Fruit fly (Drosophila melanogaster) whole organism, embryonic: ENCODE data around the gene CG2691.

Experiments used
- CG1024 ChIP-seq: fragments of 200-800 bp; sonication (Bioruptor generic); IDR thresholded peaks from 2 replicates; pipeline ENCODE4 v1.3.6; 2022; ENCODE audit warnings: missing biosample characterization, missing genetic modification characterization
- CG12942 ChIP-seq: fragments of 200-800 bp; sonication (Bioruptor generic); optimal IDR thresholded peaks from 3 replicates; lab custom pipeline; 2016; ENCODE audit warnings: missing biosample characterization, missing genetic modification characterization
- CG14441 ChIP-seq: fragments of 200-800 bp; sonication (Bioruptor generic); IDR thresholded peaks from 2 replicates; pipeline ENCODE4 v1.3.6; 2022; ENCODE audit warnings: missing biosample characterization, missing genetic modification characterization
- CG1602 ChIP-seq: fragments of 200-800 bp; sonication (Bioruptor generic); optimal IDR thresholded peaks from 3 replicates; lab custom pipeline; 2016; ENCODE audit warnings: missing biosample characterization, missing genetic modification characterization
- CG16815 ChIP-seq: fragments of 200-800 bp; sonication (Bioruptor generic); optimal IDR thresholded peaks from 3 replicates; lab custom pipeline; 2017; ENCODE audit warnings: missing biosample characterization, mild to moderate bottlenecking, missing genetic modification characterization
- CG17568 ChIP-seq: fragments of 200-800 bp; sonication (Bioruptor generic); optimal IDR thresholded peaks from 2 replicates; lab custom pipeline; 2018; ENCODE audit warnings: missing biosample characterization, mild to moderate bottlenecking, missing genetic modification characterization, moderate library complexity
- CG17802 ChIP-seq: fragments of 200-800 bp; sonication (Bioruptor generic); optimal IDR thresholded peaks from 2 replicates; lab custom pipeline; 2018; ENCODE audit warnings: missing biosample characterization, mild to moderate bottlenecking, missing genetic modification characterization, moderate library complexity
- CG1792 ChIP-seq: fragments of 200-800 bp; sonication (Bioruptor generic); optimal IDR thresholded peaks from 2 replicates; lab custom pipeline; 2016; ENCODE audit warnings: missing biosample characterization, missing genetic modification characterization
- CG31365 ChIP-seq: fragments of 200-800 bp; sonication (Bioruptor generic); optimal IDR thresholded peaks from 2 replicates; lab custom pipeline; 2018; ENCODE audit warnings: missing biosample characterization, mild to moderate bottlenecking, missing genetic modification characterization
- CG33557 ChIP-seq: fragments of 200-800 bp; sonication (Bioruptor generic); optimal IDR thresholded peaks from 2 replicates; lab custom pipeline; 2019; ENCODE audit warnings: missing biosample characterization, mild to moderate bottlenecking, missing genetic modification characterization, moderate library complexity
- CG34376 ChIP-seq: fragments of 200-800 bp; sonication (Bioruptor generic); optimal IDR thresholded peaks from 2 replicates; lab custom pipeline; 2018; ENCODE audit warnings: missing biosample characterization, mild to moderate bottlenecking, missing genetic modification characterization
- CG3726 ChIP-seq: fragments of 200-800 bp; sonication (Bioruptor generic); IDR thresholded peaks from 3 replicates; pipeline ENCODE4, ENCODE4 v1.3.6; 2022; ENCODE audit warnings: missing biosample characterization, missing genetic modification characterization
- CG3847 ChIP-seq: fragments of 200-800 bp; sonication (Bioruptor generic); IDR thresholded peaks from 2 replicates; pipeline ENCODE4 v1.3.6; 2022; ENCODE audit warnings: missing biosample characterization, missing genetic modification characterization
- CG4424 ChIP-seq: fragments of 200-800 bp; sonication (Bioruptor generic); optimal IDR thresholded peaks from 3 replicates; lab custom pipeline; 2016; ENCODE audit warnings: missing biosample characterization, missing genetic modification characterization
- CG4820 ChIP-seq: fragments of 200-800 bp; sonication (Bioruptor generic); optimal IDR thresholded peaks from 3 replicates; lab custom pipeline; 2016; ENCODE audit warnings: missing biosample characterization, missing genetic modification characterization
- CG5180 ChIP-seq: fragments of 200-800 bp; sonication (Bioruptor generic); optimal IDR thresholded peaks from 3 replicates; lab custom pipeline; 2017; ENCODE audit warnings: missing biosample characterization, missing genetic modification characterization, mild to moderate bottlenecking, moderate library complexity, missing genetic modification reagents
- CG7372 ChIP-seq: fragments of 200-800 bp; sonication (Bioruptor generic); IDR thresholded peaks from 2 replicates; pipeline ENCODE4 v1.3.6; 2022; ENCODE audit warnings: missing biosample characterization, missing genetic modification characterization
- CG7745 ChIP-seq: fragments of 200-800 bp; sonication (Bioruptor generic); optimal IDR thresholded peaks from 2 replicates; lab custom pipeline; 2018; ENCODE audit warnings: missing biosample characterization, mild to moderate bottlenecking, missing genetic modification characterization, moderate library complexity
- CG9609 ChIP-seq: fragments of 200-800 bp; sonication (Bioruptor generic); optimal IDR thresholded peaks from 3 replicates; lab custom pipeline; 2016; ENCODE audit warnings: missing biosample characterization, missing genetic modification characterization
- CrebB ChIP-seq: fragments of 200-800 bp; sonication (Bioruptor generic); optimal IDR thresholded peaks from 3 replicates; lab custom pipeline; 2018; ENCODE audit warnings: missing biosample characterization, mild to moderate bottlenecking, missing genetic modification characterization
- D ChIP-seq, 2 experiments: fragments of 200-800 bp in 1 of 2; fragments of >200 bp in 1 of 2; sonication (Bioruptor generic) in 1 of 2; optimal IDR thresholded peaks; 2 replicates in 1 of 2; 3 replicates in 1 of 2; lab custom pipeline; 2017; ENCODE audit warnings: mild to moderate bottlenecking in 1 of 2, missing biosample characterization in 1 of 2, missing genetic modification characterization in 1 of 2, missing genetic modification reagents in 1 of 2
- Dfd ChIP-seq, 2 experiments: fragments of >200 bp; optimal IDR thresholded peaks; 2 replicates each; lab custom pipeline; 2017; ENCODE audit warnings: missing biosample characterization in 2 of 2, missing genetic modification characterization in 2 of 2
- Dip2 ChIP-seq: fragments of 200-800 bp; sonication (Bioruptor generic); IDR thresholded peaks from 2 replicates; pipeline ENCODE4 v1.3.6; 2022; ENCODE audit warnings: missing biosample characterization, missing genetic modification characterization
- Dref ChIP-seq: fragments of 200-800 bp; sonication (Bioruptor generic); IDR thresholded peaks from 2 replicates; pipeline ENCODE4 v1.3.6; 2022; ENCODE audit warnings: missing biosample characterization, missing genetic modification characterization
- Fer1 ChIP-seq: fragments of 200-800 bp; sonication (Bioruptor generic); optimal IDR thresholded peaks from 2 replicates; lab custom pipeline; 2017; ENCODE audit warnings: missing biosample characterization, mild to moderate bottlenecking, missing genetic modification characterization
- HLH4C ChIP-seq: fragments of 200-800 bp; sonication (Bioruptor generic); IDR thresholded peaks from 3 replicates; pipeline ENCODE4 v1.3.6; 2022; ENCODE audit warnings: missing biosample characterization, missing genetic modification characterization; ENCODE audit not compliant: partially characterized antibody
- NFAT ChIP-seq: fragments of 200-800 bp; sonication (Bioruptor generic); IDR thresholded peaks from 2 replicates; pipeline ENCODE4 v1.3.6; 2022; ENCODE audit warnings: missing biosample characterization, missing genetic modification characterization
- Nf-YA ChIP-seq: fragments of 200-800 bp; sonication (Bioruptor generic); IDR thresholded peaks from 2 replicates; pipeline ENCODE4 v1.3.6; 2022; ENCODE audit warnings: missing biosample characterization, missing genetic modification characterization
- NfI ChIP-seq: fragments of 200-800 bp; sonication (Bioruptor generic); optimal IDR thresholded peaks from 3 replicates; lab custom pipeline; 2018; ENCODE audit warnings: missing biosample characterization, mild to moderate bottlenecking, missing genetic modification characterization, moderate library complexity
- Tbp ChIP-seq: fragments of >200 bp; optimal IDR thresholded peaks from 2 replicates; lab custom pipeline; 2018; ENCODE audit warnings: missing biosample characterization, missing genetic modification characterization
- ap ChIP-seq: fragments of 200-800 bp; sonication (Bioruptor generic); IDR thresholded peaks from 2 replicates; pipeline ENCODE4 v1.3.6; 2022; ENCODE audit warnings: missing biosample characterization, missing genetic modification characterization
- ash1 ChIP-seq: fragments of 200-800 bp; sonication (Bioruptor generic); optimal IDR thresholded peaks from 2 replicates; lab custom pipeline; 2018; ENCODE audit warnings: missing biosample characterization, mild to moderate bottlenecking, missing genetic modification characterization
- crol ChIP-seq: fragments of 200-800 bp; sonication (Bioruptor generic); IDR thresholded peaks from 2 replicates; pipeline ENCODE4 v1.3.6; 2022; ENCODE audit warnings: missing biosample characterization, missing genetic modification characterization
- fd102C ChIP-seq: fragments of 200-800 bp; sonication (Bioruptor generic); optimal IDR thresholded peaks from 2 replicates; lab custom pipeline; 2018; ENCODE audit warnings: missing biosample characterization, mild to moderate bottlenecking, missing genetic modification characterization, moderate library complexity
- hkb ChIP-seq, 2 experiments: fragments of 200-800 bp in 1 of 2; fragments of >200 bp in 1 of 2; sonication (Bioruptor generic) in 1 of 2; IDR thresholded peaks in 1 of 2; optimal IDR thresholded peaks in 1 of 2; 2 replicates each; pipeline versions ENCODE4 v1.3.6 to Lab custom; 2017 to 2022; ENCODE audit warnings: missing biosample characterization in 1 of 2, missing genetic modification characterization in 1 of 2
- mam ChIP-seq: fragments of 200-800 bp; sonication (Bioruptor generic); optimal IDR thresholded peaks from 3 replicates; lab custom pipeline; 2016; ENCODE audit warnings: missing biosample characterization, missing genetic modification characterization
- nmo ChIP-seq: fragments of 200-800 bp; sonication (Bioruptor generic); optimal IDR thresholded peaks from 2 replicates; lab custom pipeline; 2018; ENCODE audit warnings: missing biosample characterization, mild to moderate bottlenecking, missing genetic modification characterization, moderate library complexity
- pb ChIP-seq: fragments of 200-800 bp; sonication (Bioruptor generic); optimal IDR thresholded peaks from 3 replicates; lab custom pipeline; 2016; ENCODE audit warnings: missing biosample characterization, missing genetic modification characterization
- phol ChIP-seq: fragments of 200-800 bp; sonication (Bioruptor generic); optimal IDR thresholded peaks from 3 replicates; lab custom pipeline; 2018; ENCODE audit warnings: missing biosample characterization, mild to moderate bottlenecking, missing genetic modification characterization, moderate library complexity
- pzg ChIP-seq: fragments of 200-800 bp; sonication (Bioruptor generic); optimal IDR thresholded peaks from 3 replicates; lab custom pipeline; 2018; ENCODE audit warnings: missing biosample characterization, mild to moderate bottlenecking, missing genetic modification characterization, moderate library complexity
- ranshi ChIP-seq: fragments of 200-800 bp; sonication (Bioruptor generic); IDR thresholded peaks from 2 replicates; pipeline ENCODE4 v1.3.6; 2022; ENCODE audit warnings: missing biosample characterization, missing genetic modification characterization
- shn ChIP-seq: fragments of 200-800 bp; sonication (Bioruptor generic); optimal IDR thresholded peaks from 3 replicates; lab custom pipeline; 2016; ENCODE audit warnings: missing biosample characterization, missing genetic modification characterization
- slbo ChIP-seq: fragments of 200-800 bp; sonication (Bioruptor generic); IDR thresholded peaks from 2 replicates; pipeline ENCODE4 v1.3.6; 2022; ENCODE audit warnings: missing biosample characterization, missing genetic modification characterization
- twi ChIP-seq: fragments of 200-800 bp; optimal IDR thresholded peaks from 2 replicates; lab custom pipeline; 2019; ENCODE audit warnings: missing biosample characterization, mild to moderate bottlenecking, missing genetic modification characterization, moderate library complexity
- unc-4 ChIP-seq: fragments of 200-800 bp; sonication (Bioruptor generic); IDR thresholded peaks from 2 replicates; pipeline ENCODE4 v1.3.6; 2022; ENCODE audit warnings: missing biosample characterization, missing genetic modification characterization; ENCODE audit not compliant: partially characterized antibody
- unpg ChIP-seq: fragments of 200-800 bp; sonication (Bioruptor generic); optimal IDR thresholded peaks from 3 replicates; lab custom pipeline; 2018; ENCODE audit warnings: missing biosample characterization, mild to moderate bottlenecking, missing genetic modification characterization, moderate library complexity
- usp ChIP-seq: fragments of >200 bp; optimal IDR thresholded peaks from 2 replicates; lab custom pipeline; 2017; ENCODE audit warnings: missing biosample characterization, missing genetic modification characterization
- yki ChIP-seq: fragments of >200 bp; optimal IDR thresholded peaks from 3 replicates; lab custom pipeline; 2018
- zfh2 ChIP-seq: fragments of 200-800 bp; sonication (Bioruptor generic); optimal IDR thresholded peaks from 2 replicates; lab custom pipeline; 2016; ENCODE audit warnings: missing biosample characterization, missing genetic modification characterization

CG2691 gene

DNA sequence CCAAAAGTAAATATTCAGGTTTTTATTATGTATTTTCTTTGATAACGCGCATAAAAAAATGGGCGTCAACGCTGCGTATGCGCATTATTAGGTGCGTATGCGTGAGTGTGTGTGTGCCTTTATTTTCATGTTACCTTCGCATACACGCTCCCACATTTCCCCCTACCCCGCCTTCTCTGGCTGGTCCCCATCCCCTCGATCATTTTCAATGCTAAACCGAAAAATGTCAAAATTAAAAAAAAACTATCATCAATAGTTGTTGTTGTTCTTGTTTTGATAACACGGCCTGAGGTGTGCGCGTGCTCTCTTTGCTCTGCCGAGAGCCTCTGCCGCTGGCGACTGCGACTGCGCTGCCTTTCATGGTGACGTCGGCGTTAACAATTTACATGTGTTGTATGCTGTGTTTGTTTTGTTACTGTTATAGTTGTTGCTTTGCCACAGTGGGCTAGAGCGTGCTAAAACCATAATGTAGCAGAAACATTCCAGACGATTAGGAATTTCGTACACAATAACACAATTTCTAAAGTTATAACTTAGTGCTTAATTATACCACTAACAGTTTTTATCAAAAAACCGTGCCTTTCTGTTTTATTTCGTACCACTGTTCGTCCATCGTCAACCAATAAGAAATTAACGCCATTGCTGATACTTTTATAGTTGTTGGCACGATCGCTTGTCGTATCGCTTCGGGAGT is 15.9 kb upstream of the CG2691 start (continued):
- peak; percentile 99 for TF ChIP-seq nmo (GFP tag; lab: Kevin White, UChicago)
- peak; percentile 93 for TF ChIP-seq CG5180 (GFP tag; lab: Kevin White, UChicago)
- 0 out of 2 replicates have a peak, but pooled peaks have one; percentile 35 for TF ChIP-seq unc-4 (GFP tag; lab: Robert Waterston, UW)
- TF ChIP-seq slbo, result peak; percentile 99
- peak; percentile 96 for TF ChIP-seq twi
- peak; percentile 86 for TF ChIP-seq CG33557 (GFP tag; lab: Kevin White, UChicago)
- TF ChIP-seq D (optimal IDR thresholded peaks at IDR 0.05; lab: Kevin White, UChicago), result no peak
- peak; percentile 99 for TF ChIP-seq D (GFP tag; optimal IDR thresholded peaks at IDR 0.05; lab: Kevin White, UChicago)
- peak; percentile 98 for TF ChIP-seq zfh2 (GFP tag; lab: Kevin White, UChicago)
- peak; percentile 98 for TF ChIP-seq mam (GFP tag; lab: Kevin White, UChicago)
- peak; percentile 99 for TF ChIP-seq CG14441 (GFP tag; lab: Robert Waterston, UW)
- peak; percentile 74 for TF ChIP-seq CG7745 (tag; lab: Kevin White, UChicago)
- TF ChIP-seq HLH4C (GFP tag; lab: Robert Waterston, UW), result peak; percentile 66
- peak; percentile 98 for TF ChIP-seq CG1792 (GFP tag; lab: Kevin White, UChicago)
- TF ChIP-seq pzg (GFP tag; lab: Kevin White, UChicago), result peak; percentile 37
- peak; percentile 99 for TF ChIP-seq ranshi (GFP tag; lab: Robert Waterston, UW)
- peak; percentile 76 for TF ChIP-seq fd102C (GFP tag; lab: Kevin White, UChicago)
- TF ChIP-seq Nf-YA (GFP tag; lab: Robert Waterston, UW), result peak; percentile 98
- TF ChIP-seq CrebB (tag; lab: Kevin White, UChicago), result peak; percentile 99
- no peak for TF ChIP-seq hkb (optimal IDR thresholded peaks at IDR 0.05; lab: Kevin White, UChicago)
- TF ChIP-seq hkb (GFP tag; IDR thresholded peaks at IDR 0.05; lab: Robert Waterston, UW), result peak; percentile 99
- TF ChIP-seq unpg (GFP tag; lab: Kevin White, UChicago), result peak; percentile 99
- TF ChIP-seq CG3726 (GFP tag; lab: Robert Waterston, UW), result peak; percentile 98
- no peak for TF ChIP-seq yki (lab: Kevin White, UChicago)
- TF ChIP-seq ap (GFP tag; lab: Robert Waterston, UW), result peak; percentile 98
- peak; percentile 98 for TF ChIP-seq CG1602
- peak; percentile 98 for TF ChIP-seq phol (tag; lab: Kevin White, UChicago)
- TF ChIP-seq CG7372 (GFP tag; lab: Robert Waterston, UW), result peak; percentile 99
- TF ChIP-seq pb (GFP tag; lab: Kevin White, UChicago), result peak; percentile 99
- TF ChIP-seq ash1 (GFP tag; lab: Kevin White, UChicago), result peak; percentile 89
- TF ChIP-seq CG9609 (GFP tag; lab: Kevin White, UChicago), result peak; percentile 99
- TF ChIP-seq Tbp (GFP tag; lab: Kevin White, UChicago), result no peak
- TF ChIP-seq CG12942 (GFP tag; lab: Kevin White, UChicago), result peak; percentile 97
- no peak for TF ChIP-seq usp (GFP tag; lab: Kevin White, UChicago)
- TF ChIP-seq CG4820 (GFP tag; lab: Kevin White, UChicago), result peak; percentile 98
- TF ChIP-seq crol (GFP tag; lab: Robert Waterston, UW), result peak; percentile 79
- TF ChIP-seq CG3847 (GFP tag; lab: Robert Waterston, UW), result peak; percentile 99
- peak; percentile 97 for TF ChIP-seq CG1024 (GFP tag; lab: Robert Waterston, UW)
- TF ChIP-seq CG4424 (GFP tag; lab: Kevin White, UChicago), result peak; percentile 99
- peak; percentile 98 for TF ChIP-seq CG34376 (GFP tag; lab: Kevin White, UChicago)
- TF ChIP-seq CG17568, result peak; percentile 98
- TF ChIP-seq NfI, result peak; percentile 99
- TF ChIP-seq NFAT (GFP tag; lab: Robert Waterston, UW), result peak; percentile 100
- TF ChIP-seq CG17802 (tag; lab: Kevin White, UChicago), result peak; percentile 90
- no peak for TF ChIP-seq Dref (GFP tag; lab: Robert Waterston, UW)
- TF ChIP-seq Fer1 (GFP tag; lab: Kevin White, UChicago), result peak; percentile 99
- TF ChIP-seq Dip2 (GFP tag; lab: Robert Waterston, UW), result peak; percentile 74; the same call in 1 of the 2 replicates
- peak; percentile 94 for TF ChIP-seq CG31365 (tag; lab: Kevin White, UChicago)
- TF ChIP-seq shn (GFP tag; lab: Kevin White, UChicago), result peak; percentile 98
- TF ChIP-seq CG16815 (GFP tag; lab: Kevin White, UChicago), result peak; percentile 94
- no peak for TF ChIP-seq Dfd (GFP tag; optimal IDR thresholded peaks at IDR 0.05; lab: Kevin White, UChicago)
